Worm (Caenorhabditis elegans): ENCODE measurements around the gene slc-25A21.

DNA sequence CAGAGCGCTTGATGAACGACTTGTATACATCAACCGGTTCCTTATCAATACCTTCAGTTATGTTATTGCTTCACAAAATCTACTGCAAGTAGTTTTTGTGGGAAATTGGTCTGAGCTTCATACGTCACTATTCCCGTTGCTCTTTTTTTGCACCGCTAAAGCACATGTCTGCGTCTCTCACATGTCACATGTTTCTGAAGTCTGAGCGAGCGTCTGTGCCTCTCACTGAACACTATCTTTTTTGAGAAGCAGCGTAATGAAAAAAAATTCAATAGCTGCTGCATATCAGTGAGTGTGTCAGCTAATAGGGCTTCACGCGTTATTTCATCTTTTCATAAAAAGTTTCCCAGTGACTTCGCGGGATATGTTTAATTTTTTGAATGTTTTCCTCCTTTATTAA is 28.6 kb downstream of the slc-25A21 start:
- peak; percentile 61 for TF ChIP-seq crh-2 (tag; optimal IDR thresholded peaks at IDR 0.05)
- TF ChIP-seq alr-1 (tag; optimal IDR thresholded peaks at IDR 0.05): no peak
- no peak for TF ChIP-seq snpc-4 (tag; optimal IDR thresholded peaks at IDR 0.05)
- TF ChIP-seq ceh-82 (tag; optimal IDR thresholded peaks at IDR 0.05): no peak
- TF ChIP-seq unc-62 (GFP tag; optimal IDR thresholded peaks at IDR 0.05): no peak
- no peak for TF ChIP-seq F13H6.1 (tag; optimal IDR thresholded peaks at IDR 0.05)
- no peak for TF ChIP-seq egl-27 (tag; optimal IDR thresholded peaks at IDR 0.05)
- peak; percentile 5 for TF ChIP-seq unc-55 (GFP tag; optimal IDR thresholded peaks at IDR 0.05)
- TF ChIP-seq dmd-4 (tag; optimal IDR thresholded peaks at IDR 0.05): no peak
- no peak for TF ChIP-seq R02D3.7 (tag; optimal IDR thresholded peaks at IDR 0.05)
- no peak for TF ChIP-seq skn-1 (tag; optimal IDR thresholded peaks at IDR 0.05)
- TF ChIP-seq zag-1 (tag; optimal IDR thresholded peaks at IDR 0.05): no peak
- TF ChIP-seq nhr-77 (tag; optimal IDR thresholded peaks at IDR 0.05): no peak
